Fruit fly (Drosophila melanogaster) whole organism, adult: ENCODE measurements around the gene CG14535.

Experiments
- CG11617 ChIP-seq: fragments of 200-800 bp; sonication (Bioruptor generic); optimal IDR thresholded peaks from 2 replicates; lab custom pipeline; 2017; ENCODE audit warnings: mild to moderate bottlenecking, missing biosample characterization, missing genetic modification reagents, missing genetic modification characterization
- CG14711 ChIP-seq: fragments of 200-800 bp; sonication (Bioruptor generic); optimal IDR thresholded peaks from 2 replicates; lab custom pipeline; 2018; ENCODE audit warnings: missing biosample characterization, mild to moderate bottlenecking, missing genetic modification characterization, moderate library complexity
- CG33017 ChIP-seq: fragments of 200-800 bp; sonication (Bioruptor generic); optimal IDR thresholded peaks from 2 replicates; lab custom pipeline; 2018; ENCODE audit warnings: missing biosample characterization, mild to moderate bottlenecking, missing genetic modification characterization, moderate library complexity
- CG7045 ChIP-seq: fragments of 200-800 bp; sonication (Bioruptor generic); optimal IDR thresholded peaks from 2 replicates; lab custom pipeline; 2017; ENCODE audit warnings: missing biosample characterization, mild to moderate bottlenecking, missing genetic modification characterization
- CG7101 ChIP-seq: fragments of 200-800 bp; sonication (Bioruptor generic); optimal IDR thresholded peaks from 2 replicates; lab custom pipeline; 2018; ENCODE audit warnings: missing biosample characterization, mild to moderate bottlenecking, missing genetic modification characterization, moderate library complexity
- Clk ChIP-seq: fragments of 200-800 bp; sonication (Bioruptor generic); optimal IDR thresholded peaks from 2 replicates; lab custom pipeline; 2017; ENCODE audit warnings: missing biosample characterization, missing genetic modification characterization
- Crg-1 ChIP-seq: fragments of 200-800 bp; sonication (Bioruptor generic); optimal IDR thresholded peaks from 2 replicates; lab custom pipeline; 2016; ENCODE audit warnings: missing biosample characterization, missing genetic modification characterization
- Hr96 ChIP-seq: fragments of 200-800 bp; sonication (Bioruptor generic); optimal IDR thresholded peaks from 2 replicates; lab custom pipeline; 2016; ENCODE audit warnings: missing biosample characterization, missing genetic modification characterization
- bab1 ChIP-seq: fragments of 200-800 bp; sonication (Bioruptor generic); optimal IDR thresholded peaks from 3 replicates; lab custom pipeline; 2019; ENCODE audit warnings: missing biosample characterization, mild to moderate bottlenecking, missing genetic modification characterization, moderate library complexity
- cnc ChIP-seq, 2 experiments: fragments of >200 bp; optimal IDR thresholded peaks; 2 replicates each; lab custom pipeline; 2017
- kay ChIP-seq: fragments of 200-800 bp; sonication (Bioruptor generic); peaks from one replicate; lab custom pipeline; 2016; ENCODE audit warnings: missing biosample characterization, missing genetic modification characterization, borderline replicate concordance

dm6 chr2L:7870212-7870611, 14.9 kb upstream of the CG14535 start:
- TF ChIP-seq CG11617 (GFP tag; lab: Kevin White, UChicago) (no peak), CG7101 (no peak), CG14711 (tag; lab: Kevin White, UChicago) (no peak), CG7045 (no peak), kay (GFP tag; lab: Kevin White, UChicago) (no peak), bab1 (GFP tag; lab: Kevin White, UChicago) (no peak), cnc (optimal IDR thresholded peaks at IDR 0.05; lab: Kevin White, UChicago) (no peak), Hr96 (no peak), CG33017 (tag; lab: Kevin White, UChicago) (no peak), Clk (no peak), Crg-1 (no peak)
